Worm (Caenorhabditis elegans) whole organism, midembryonic: ENCODE measurements around the gene rnh-1.0.

Source experiments
- cog-1 ChIP-seq: sonication (generic microtip); optimal IDR thresholded peaks from 2 replicates; lab custom pipeline; 2016; ENCODE audit warnings: missing genetic modification characterization, missing compliant biosample characterization
- flt-1 ChIP-seq: fragments of 200-800 bp; sonication (Bioruptor generic); IDR thresholded peaks from 2 replicates; pipeline ENCODE4 v1.3.6; 2022; ENCODE audit warnings: missing genetic modification characterization, missing compliant biosample characterization
- ztf-29 ChIP-seq: fragments of 200-800 bp; sonication (Bioruptor generic); IDR thresholded peaks from 2 replicates; pipeline ENCODE4 v1.3.6; 2022; ENCODE audit warnings: missing genetic modification reagents, missing genetic modification characterization, missing compliant biosample characterization

DNA sequence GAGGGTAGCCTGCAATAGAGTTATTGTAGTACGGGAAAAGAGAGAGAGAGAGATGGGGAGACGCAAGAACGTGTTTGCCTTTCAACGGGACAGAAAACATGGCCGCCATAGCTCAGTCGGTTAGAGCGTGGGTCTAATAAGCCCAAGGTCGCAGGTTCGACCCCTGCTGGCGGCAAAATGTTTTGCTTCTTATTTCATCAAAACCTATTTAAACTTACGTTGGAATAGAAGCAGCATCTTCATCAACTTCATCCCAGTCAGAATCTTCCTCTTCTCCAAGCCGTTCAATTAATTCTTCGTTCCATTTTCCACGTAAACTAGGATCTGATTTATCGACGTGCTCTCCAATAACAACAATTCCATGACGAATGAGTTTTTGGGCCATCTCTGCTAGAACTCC lies 37.5 kb downstream of the rnh-1.0 start:
- TF ChIP-seq ztf-29 (GFP tag; lab: Robert Waterston, UW) = peak; percentile 99
- TF ChIP-seq cog-1 (tag; lab: Kevin White, UChicago) = peak; percentile 95
- TF ChIP-seq flt-1 (GFP tag; lab: Robert Waterston, UW) = peak; percentile 97
